Worm (Caenorhabditis elegans): ENCODE results near the gene ifas-1.

DNA sequence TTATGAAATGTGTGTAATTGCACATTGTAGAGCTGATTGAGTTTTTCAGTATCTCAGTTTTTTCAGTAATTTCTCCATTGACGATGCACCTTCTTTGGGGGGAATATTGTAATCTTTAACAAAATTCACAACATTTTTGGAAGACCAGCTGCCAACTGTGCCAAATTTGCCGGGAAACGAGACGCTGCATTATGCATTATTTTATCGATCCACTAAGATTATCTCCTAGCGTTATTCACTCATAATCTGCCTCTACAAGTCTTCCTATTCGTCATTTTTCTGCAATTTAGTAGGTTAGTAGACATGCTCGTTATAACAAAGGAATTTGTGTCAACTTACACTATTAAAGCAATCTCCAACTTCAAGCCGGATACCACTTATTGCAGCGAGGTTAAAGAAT lies 43.2 kb upstream of the ifas-1 start, which contains the start of the genes sdz-12 and bath-31:
- TF ChIP-seq flt-1 (GFP tag; IDR thresholded peaks at IDR 0.05) (no peak), T22C8.4 (GFP tag; IDR thresholded peaks at IDR 0.05) (no peak), ztf-23 (GFP tag; IDR thresholded peaks at IDR 0.05) (no peak), cog-1 (tag; optimal IDR thresholded peaks at IDR 0.05) (no peak), ztf-29 (GFP tag; IDR thresholded peaks at IDR 0.05) (no peak), klf-2 (GFP tag; conservative IDR thresholded peaks at IDR 0.05) (no peak)

Data from whole organism, midembryonic.